Worm (Caenorhabditis elegans) whole organism, L1 larva: Measurements from ENCODE around the gene F28F9.2.
A peak's percentile ranks its signal among the peaks of the same experiment; 100 is the strongest.

Source experiments
- C04F5.9 ChIP-seq: sonication (generic microtip); optimal IDR thresholded peaks from 2 replicates; lab custom pipeline; 2016; ENCODE audit warnings: missing genetic modification characterization, missing compliant biosample characterization
- C16A3.4 ChIP-seq: fragments of 150-350 bp; optimal IDR thresholded peaks from 2 replicates; lab custom pipeline; 2014; ENCODE audit warnings: missing biosample characterization, missing genetic modification characterization
- C34B4.2 ChIP-seq: sonication (generic microtip); optimal IDR thresholded peaks from 2 replicates; lab custom pipeline; 2017; ENCODE audit warnings: mild to moderate bottlenecking, missing genetic modification characterization, missing compliant biosample characterization
- Y116A8C.19 ChIP-seq: sonication (generic microtip); optimal IDR thresholded peaks from 2 replicates; lab custom pipeline; 2016; ENCODE audit warnings: missing compliant biosample characterization, missing genetic modification characterization, borderline replicate concordance
- aha-1 ChIP-seq: fragments of 150-350 bp; optimal IDR thresholded peaks from 2 replicates; lab custom pipeline; 2014; ENCODE audit warnings: missing biosample characterization, missing genetic modification characterization
- aly-2 ChIP-seq: fragments of 150-350 bp; optimal IDR thresholded peaks from 2 replicates; lab custom pipeline; 2014; ENCODE audit warnings: missing biosample characterization, missing genetic modification characterization
- ama-1 ChIP-seq: fragments of 150-350 bp; optimal IDR thresholded peaks from 2 replicates; lab custom pipeline; 2014
- ceh-63 ChIP-seq: fragments of 200-800 bp; sonication (Bioruptor generic); optimal IDR thresholded peaks from 2 replicates; lab custom pipeline; 2018; ENCODE audit warnings: mild to moderate bottlenecking, missing genetic modification characterization, missing compliant biosample characterization
- dpl-1 ChIP-seq, 3 experiments: fragments of 150-350 bp in 2 of 3; sonication (generic microtip) in 1 of 3; optimal IDR thresholded peaks; 2 replicates each; lab custom pipeline; 2014 to 2017; ENCODE audit warnings: missing biosample characterization in 3 of 3, missing genetic modification characterization in 3 of 3, missing genetic modification reagents in 3 of 3
- efl-1 ChIP-seq, 4 experiments: fragments of 150-350 bp; optimal IDR thresholded peaks in 3 of 4; peaks in 1 of 4; 1 replicate in 1 of 4; 2 replicates in 3 of 4; lab custom pipeline; 2014; ENCODE audit warnings: missing biosample characterization in 2 of 4, missing genetic modification characterization in 2 of 4, missing genetic modification reagents in 2 of 4
- egl-13 ChIP-seq: sonication (generic microtip); optimal IDR thresholded peaks from 2 replicates; lab custom pipeline; 2016; ENCODE audit warnings: missing genotype, missing genetic modification reagents, missing genetic modification characterization, missing compliant biosample characterization
- egl-27 ChIP-seq, 2 experiments: fragments of 150-350 bp in 1 of 2; sonication (generic microtip); optimal IDR thresholded peaks; 3 replicates each; lab custom pipeline; 2017 to 2018; ENCODE audit warnings: missing biosample characterization in 2 of 2, missing genetic modification characterization in 2 of 2, missing genetic modification reagents in 2 of 2
- elt-2 ChIP-seq: sonication (generic microtip); optimal IDR thresholded peaks from 2 replicates; lab custom pipeline; 2016; ENCODE audit warnings: missing genetic modification characterization, mild to moderate bottlenecking, inconsistent platforms, missing compliant biosample characterization, missing genetic modification reagents
- elt-3 ChIP-seq, 6 experiments: fragments of 150-350 bp in 1 of 6; sonication (generic microtip); optimal IDR thresholded peaks; 2 replicates each; lab custom pipeline; 2017 to 2018; ENCODE audit warnings: missing biosample characterization in 6 of 6, missing genetic modification characterization in 6 of 6, inconsistent platforms in 1 of 6
- ets-5 ChIP-seq: fragments of 200-800 bp; sonication (Bioruptor generic); IDR thresholded peaks from 2 replicates; pipeline ENCODE4 v1.3.6; 2022; ENCODE audit warnings: missing genetic modification characterization, missing compliant biosample characterization
- fkh-8 ChIP-seq: sonication (generic microtip); optimal IDR thresholded peaks from 2 replicates; lab custom pipeline; 2016; ENCODE audit warnings: mild to moderate bottlenecking, missing genetic modification characterization, missing compliant biosample characterization
- grh-1 ChIP-seq: fragments of 200-800 bp; sonication (Bioruptor generic); IDR thresholded peaks from 2 replicates; pipeline ENCODE4 v1.3.6; 2022; ENCODE audit warnings: missing genetic modification reagents, missing genetic modification characterization, missing compliant biosample characterization
- hlh-4 ChIP-seq: sonication (generic microtip); optimal IDR thresholded peaks from 2 replicates; lab custom pipeline; 2016; ENCODE audit warnings: mild to moderate bottlenecking, missing genetic modification characterization, missing compliant biosample characterization
- irx-1 ChIP-seq: sonication (generic microtip); optimal IDR thresholded peaks from 2 replicates; lab custom pipeline; 2016; ENCODE audit warnings: missing genetic modification characterization, missing compliant biosample characterization
- isw-1 ChIP-seq: fragments of 200-800 bp; sonication (Bioruptor generic); IDR thresholded peaks from 2 replicates; pipeline ENCODE4 v1.3.6; 2022; ENCODE audit warnings: missing genetic modification characterization, missing compliant biosample characterization
- jun-1 ChIP-seq: fragments of 150-350 bp; optimal IDR thresholded peaks from 2 replicates; lab custom pipeline; 2014; ENCODE audit warnings: missing biosample characterization, missing genetic modification reagents, missing genetic modification characterization
- lin-14 ChIP-seq: fragments of 200-800 bp; sonication (Bioruptor generic); optimal IDR thresholded peaks from 2 replicates; lab custom pipeline; 2018; ENCODE audit warnings: mild to moderate bottlenecking, missing genetic modification characterization, moderate library complexity, missing compliant biosample characterization
- lin-15B ChIP-seq: fragments of 150-350 bp; sonication (generic microtip); optimal IDR thresholded peaks from 3 replicates; lab custom pipeline; 2014; ENCODE audit warnings: missing biosample characterization, missing genetic modification characterization
- lin-35 ChIP-seq, 2 experiments: fragments of 150-350 bp; optimal IDR thresholded peaks; 2 replicates each; lab custom pipeline; 2014; ENCODE audit warnings: missing biosample characterization in 2 of 2, missing genetic modification characterization in 2 of 2, missing genetic modification reagents in 2 of 2
- lsy-2 ChIP-seq, 2 experiments: fragments of 150-350 bp; optimal IDR thresholded peaks; 2 replicates each; lab custom pipeline; 2014; ENCODE audit warnings: missing biosample characterization in 2 of 2, missing genetic modification characterization in 2 of 2
- mdl-1 ChIP-seq, 2 experiments: fragments of 150-350 bp; optimal IDR thresholded peaks; 2 replicates each; lab custom pipeline; 2014 to 2017; ENCODE audit warnings: missing biosample characterization in 2 of 2, missing genetic modification characterization in 2 of 2, inconsistent platforms in 1 of 2
- mep-1 ChIP-seq: fragments of 150-350 bp; optimal IDR thresholded peaks from 2 replicates; lab custom pipeline; 2014; ENCODE audit warnings: missing biosample characterization, missing genetic modification characterization
- nhr-11 ChIP-seq: fragments of 150-350 bp; optimal IDR thresholded peaks from 2 replicates; lab custom pipeline; 2014; ENCODE audit warnings: missing biosample characterization, missing genetic modification characterization
- nhr-12 ChIP-seq: sonication (generic microtip); optimal IDR thresholded peaks from 2 replicates; lab custom pipeline; 2017; ENCODE audit warnings: missing biosample characterization, missing genetic modification characterization
- nhr-20 ChIP-seq: sonication (generic microtip); optimal IDR thresholded peaks from 2 replicates; lab custom pipeline; 2016; ENCODE audit warnings: mild to moderate bottlenecking, missing genetic modification characterization, missing compliant biosample characterization
- nhr-237 ChIP-seq: fragments of 150-350 bp; optimal IDR thresholded peaks from 2 replicates; lab custom pipeline; 2014; ENCODE audit warnings: missing biosample characterization, missing genetic modification characterization
- nhr-71 ChIP-seq: sonication (generic microtip); optimal IDR thresholded peaks from 2 replicates; lab custom pipeline; 2016; ENCODE audit warnings: mild to moderate bottlenecking, missing genetic modification characterization, moderate library complexity, missing compliant biosample characterization
- nhr-77 ChIP-seq: fragments of 150-350 bp; optimal IDR thresholded peaks from 2 replicates; lab custom pipeline; 2014; ENCODE audit warnings: missing biosample characterization, missing genetic modification characterization
- nhr-84 ChIP-seq: sonication (generic microtip); optimal IDR thresholded peaks from 2 replicates; lab custom pipeline; 2017; ENCODE audit warnings: missing biosample characterization, missing genetic modification characterization
- nhr-85 ChIP-seq: sonication (generic microtip); peaks from one replicate; lab custom pipeline; 2016; ENCODE audit warnings: missing genetic modification characterization, inconsistent platforms, missing compliant biosample characterization
- nhr-90 ChIP-seq: sonication (generic microtip); optimal IDR thresholded peaks from 2 replicates; lab custom pipeline; 2016; ENCODE audit warnings: mild to moderate bottlenecking, missing genetic modification characterization, missing compliant biosample characterization; ENCODE audit not compliant: poor library complexity
- pag-3 ChIP-seq: sonication (generic microtip); optimal IDR thresholded peaks from 2 replicates; lab custom pipeline; 2017; ENCODE audit warnings: missing genetic modification characterization, mild to moderate bottlenecking, missing compliant biosample characterization, antibody characterized with exemption, borderline replicate concordance; ENCODE audit not compliant: insufficient read depth
- pqm-1 ChIP-seq: sonication (generic microtip); optimal IDR thresholded peaks from 3 replicates; lab custom pipeline; 2017; ENCODE audit warnings: missing biosample characterization, missing genetic modification characterization
- skn-1 ChIP-seq: fragments of 150-350 bp; optimal IDR thresholded peaks from 2 replicates; lab custom pipeline; 2014; ENCODE audit warnings: missing biosample characterization, missing genetic modification characterization
- snpc-4 ChIP-seq: fragments of 150-350 bp; optimal IDR thresholded peaks from 2 replicates; lab custom pipeline; 2014; ENCODE audit warnings: missing biosample characterization, missing genetic modification characterization
- snu-23 ChIP-seq: sonication (generic microtip); optimal IDR thresholded peaks from 2 replicates; lab custom pipeline; 2016; ENCODE audit warnings: missing genetic modification characterization, missing compliant biosample characterization
- sox-4 ChIP-seq: sonication (generic microtip); optimal IDR thresholded peaks from 2 replicates; lab custom pipeline; 2016; ENCODE audit warnings: missing genetic modification characterization, missing compliant biosample characterization
- sptf-1 ChIP-seq: fragments of 150-350 bp; optimal IDR thresholded peaks from 2 replicates; lab custom pipeline; 2014; ENCODE audit warnings: missing biosample characterization, missing genetic modification characterization
- swsn-7 ChIP-seq: sonication (generic microtip); optimal IDR thresholded peaks from 2 replicates; lab custom pipeline; 2016; ENCODE audit warnings: missing genetic modification characterization, missing compliant biosample characterization
- tbx-2 ChIP-seq: sonication (generic microtip); optimal IDR thresholded peaks from 2 replicates; lab custom pipeline; 2016; ENCODE audit warnings: missing genetic modification characterization, missing compliant biosample characterization
- tlp-1 ChIP-seq: fragments of 150-350 bp; optimal IDR thresholded peaks from 2 replicates; lab custom pipeline; 2014; ENCODE audit warnings: missing biosample characterization, missing genetic modification characterization
- unc-130 ChIP-seq: fragments of 150-350 bp; optimal IDR thresholded peaks from 2 replicates; lab custom pipeline; 2017; ENCODE audit warnings: missing biosample characterization, missing genetic modification characterization, inconsistent platforms
- xbp-1 ChIP-seq: sonication (generic microtip); optimal IDR thresholded peaks from 2 replicates; lab custom pipeline; 2016; ENCODE audit warnings: missing genetic modification characterization, missing compliant biosample characterization
- zag-1 ChIP-seq: fragments of 150-350 bp; optimal IDR thresholded peaks from 2 replicates; lab custom pipeline; 2014; ENCODE audit warnings: missing biosample characterization, missing genetic modification characterization
- ztf-4 ChIP-seq: fragments of 150-350 bp; optimal IDR thresholded peaks from 2 replicates; lab custom pipeline; 2014; ENCODE audit warnings: missing biosample characterization, missing genetic modification characterization

F28F9.2 gene

ce11 chrIV:3821554-3821953 lies 18.0 kb upstream of the F28F9.2 start (continued):
- peak; percentile 34 for TF ChIP-seq nhr-71 (tag; lab: Kevin White, UChicago)
- no peak for TF ChIP-seq mdl-1 (tag; optimal IDR thresholded peaks at IDR 0.05; lab: Kevin White, UChicago)
- TF ChIP-seq unc-130 (tag; lab: Kevin White, UChicago) = no peak
- TF ChIP-seq C16A3.4 (tag; lab: Kevin White, UChicago) = no peak
- TF ChIP-seq efl-1 (optimal IDR thresholded peaks at IDR 0.05; lab: Kevin White, UChicago) = no peak
- TF ChIP-seq efl-1 (GFP tag; optimal IDR thresholded peaks at IDR 0.05 in 1 of 2; lab: Kevin White, UChicago) = peak in 1 of 2 experiments; percentile 42
- TF ChIP-seq elt-2 = peak; percentile 43
- no peak for TF ChIP-seq nhr-77 (tag; lab: Kevin White, UChicago)
- TF ChIP-seq sox-4 (tag; lab: Kevin White, UChicago) = no peak
- TF ChIP-seq snpc-4 (tag; lab: Kevin White, UChicago) = no peak
- TF ChIP-seq fkh-8 = no peak
- TF ChIP-seq zag-1 (tag; lab: Kevin White, UChicago) = no peak
- no peak for TF ChIP-seq lin-35 (GFP tag; optimal IDR thresholded peaks at IDR 0.05; lab: Kevin White, UChicago)
- TF ChIP-seq Y116A8C.19 (tag; lab: Kevin White, UChicago) = no peak
- no peak for TF ChIP-seq snu-23 (GFP tag; lab: Kevin White, UChicago)
- no peak for TF ChIP-seq ztf-4
- TF ChIP-seq nhr-11 = no peak
- TF ChIP-seq jun-1 (tag; lab: Kevin White, UChicago) = no peak
- TF ChIP-seq C34B4.2 (tag; lab: Kevin White, UChicago) = no peak
- peak; percentile 32 for TF ChIP-seq lin-14 (GFP tag; lab: Kevin White, UChicago)
- no peak for TF ChIP-seq pqm-1

- TF ChIP-seq egl-13 (no peak), nhr-84 (tag; lab: Kevin White, UChicago) (no peak), grh-1 (GFP tag; lab: Robert Waterston, UW) (no peak), lin-14 (GFP tag; lab: Kevin White, UChicago) (peak; percentile 73), nhr-77 (tag; lab: Kevin White, UChicago) (no peak), sox-4 (tag; lab: Kevin White, UChicago) (no peak), nhr-12 (no peak), isw-1 (GFP tag; lab: Robert Waterston, UW) (peak; percentile 15), lin-35 (GFP tag; optimal IDR thresholded peaks at IDR 0.05; lab: Kevin White, UChicago) (peak in 1 of 2 experiments; percentile 15), nhr-237 (tag; lab: Kevin White, UChicago) (no peak), pag-3 (tag; lab: Kevin White, UChicago) (no peak), xbp-1 (tag; lab: Kevin White, UChicago) (peak; percentile 9), skn-1 (tag; lab: Kevin White, UChicago) (peak; percentile 17), mep-1 (tag; lab: Kevin White, UChicago) (peak; percentile 30), nhr-20 (tag; lab: Kevin White, UChicago) (no peak), tlp-1 (tag; lab: Kevin White, UChicago) (no peak), sptf-1 (tag; lab: Kevin White, UChicago) (no peak), nhr-85 (peak; percentile 41), aly-2 (tag; lab: Kevin White, UChicago) (no peak), nhr-90 (tag; lab: Kevin White, UChicago) (no peak), swsn-7 (tag; lab: Kevin White, UChicago) (peak; percentile 21), lin-15B (tag; lab: Kevin White, UChicago) (no peak), C04F5.9 (tag; lab: Kevin White, UChicago) (no peak), elt-2 (no peak), irx-1 (tag; lab: Kevin White, UChicago) (no peak), nhr-71 (tag; lab: Kevin White, UChicago) (peak; percentile 40), mdl-1 (tag; optimal IDR thresholded peaks at IDR 0.05; lab: Kevin White, UChicago) (peak in 1 of 2 experiments; percentile 23), ama-1 (lab: Kevin White, UChicago) (no peak), egl-27 (tag; optimal IDR thresholded peaks at IDR 0.05; lab: Kevin White, UChicago) (no peak), zag-1 (tag; lab: Kevin White, UChicago) (peak; percentile 2), aha-1 (tag; lab: Kevin White, UChicago) (no peak), dpl-1 (GFP tag; optimal IDR thresholded peaks at IDR 0.05; lab: Kevin White, UChicago) (peak in 1 of 3 experiments; percentile 3), efl-1 (optimal IDR thresholded peaks at IDR 0.05; lab: Kevin White, UChicago) (peak; percentile 20 to 30), efl-1 (GFP tag; optimal IDR thresholded peaks at IDR 0.05 in 1 of 2; lab: Kevin White, UChicago) (no peak), ceh-63 (GFP tag; lab: Kevin White, UChicago) (no peak), elt-3 (tag; optimal IDR thresholded peaks at IDR 0.05; lab: Kevin White, UChicago) (no peak), hlh-4 (tag; lab: Kevin White, UChicago) (no peak), lsy-2 (tag; optimal IDR thresholded peaks at IDR 0.05; lab: Kevin White, UChicago) (peak; percentile 10 to 20), snu-23 (GFP tag; lab: Kevin White, UChicago) (peak; percentile 20), tbx-2 (tag; lab: Kevin White, UChicago) (peak; percentile 3), ets-5 (GFP tag; lab: Robert Waterston, UW) (no peak), pqm-1 (no peak)
These were observed 14.8 kb upstream of the F28F9.2 start for ce11 chrIV:3824720-3825119.
